Fruit fly (Drosophila melanogaster) whole organism, adult: ENCODE data around the gene CG43131.

Experiments used
- CG7101 ChIP-seq: fragments of 200-800 bp; sonication (Bioruptor generic); optimal IDR thresholded peaks from 2 replicates; lab custom pipeline; 2018; ENCODE audit warnings: missing biosample characterization, mild to moderate bottlenecking, missing genetic modification characterization, moderate library complexity
- Crg-1 ChIP-seq: fragments of 200-800 bp; sonication (Bioruptor generic); optimal IDR thresholded peaks from 2 replicates; lab custom pipeline; 2016; ENCODE audit warnings: missing biosample characterization, missing genetic modification characterization
- kay ChIP-seq: fragments of 200-800 bp; sonication (Bioruptor generic); peaks from one replicate; lab custom pipeline; 2016; ENCODE audit warnings: missing biosample characterization, missing genetic modification characterization, borderline replicate concordance
- tj ChIP-seq: fragments of 200-800 bp; sonication (Bioruptor generic); optimal IDR thresholded peaks from 3 replicates; lab custom pipeline; 2017; ENCODE audit warnings: missing biosample characterization, mild to moderate bottlenecking, missing genetic modification characterization, moderate library complexity
- toe ChIP-seq: fragments of 200-800 bp; sonication (Bioruptor generic); optimal IDR thresholded peaks from 2 replicates; lab custom pipeline; 2016; ENCODE audit warnings: missing biosample characterization, missing genetic modification characterization

DNA sequence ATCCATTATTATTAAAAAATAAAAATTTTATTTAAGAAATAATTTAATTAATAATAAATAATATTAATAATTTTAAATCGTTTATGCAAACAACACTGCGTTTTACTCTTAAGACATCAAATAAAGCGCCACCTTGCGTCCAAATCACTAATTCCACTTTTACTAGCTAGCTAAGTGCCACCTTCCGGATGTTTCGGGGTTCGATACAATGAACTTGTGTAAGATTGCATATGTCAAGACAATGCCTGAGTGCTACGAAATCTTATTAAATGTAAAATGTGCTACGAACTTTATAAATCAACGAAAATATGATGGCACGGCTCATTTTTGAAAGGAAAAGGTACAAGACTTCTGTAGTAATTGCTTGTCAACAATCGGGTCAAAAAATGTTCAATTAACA lies 17.9 kb upstream of the CG43131 start:
- peak; percentile 34 for TF ChIP-seq CG7101 (tag; lab: Kevin White, UChicago)
- TF ChIP-seq tj (GFP tag; lab: Kevin White, UChicago), result no peak
- TF ChIP-seq kay (GFP tag; lab: Kevin White, UChicago), result no peak
- peak; percentile 56 for TF ChIP-seq toe
- TF ChIP-seq Crg-1 (GFP tag; lab: Kevin White, UChicago), result peak; percentile 13
